Worm (Caenorhabditis elegans) whole organism, L2 larva: ENCODE data around the gene srbc-34.

Source experiments
- ama-1 ChIP-seq: fragments of 150-350 bp; optimal IDR thresholded peaks from 2 replicates; lab custom pipeline; 2018; ENCODE audit warnings: inconsistent platforms
- elt-1 ChIP-seq: fragments of 150-350 bp; optimal IDR thresholded peaks from 2 replicates; lab custom pipeline; 2014; ENCODE audit warnings: missing biosample characterization, missing genetic modification characterization
- fos-1 ChIP-seq: fragments of 150-350 bp; optimal IDR thresholded peaks from 2 replicates; lab custom pipeline; 2014; ENCODE audit warnings: missing biosample characterization, missing genetic modification characterization
- nhr-6 ChIP-seq: fragments of 150-350 bp; optimal IDR thresholded peaks from 2 replicates; lab custom pipeline; 2014; ENCODE audit warnings: missing biosample characterization, missing genetic modification characterization
- sem-4 ChIP-seq: fragments of 150-350 bp; optimal IDR thresholded peaks from 2 replicates; lab custom pipeline; 2014; ENCODE audit warnings: missing biosample characterization, missing genetic modification reagents, missing genetic modification characterization

DNA sequence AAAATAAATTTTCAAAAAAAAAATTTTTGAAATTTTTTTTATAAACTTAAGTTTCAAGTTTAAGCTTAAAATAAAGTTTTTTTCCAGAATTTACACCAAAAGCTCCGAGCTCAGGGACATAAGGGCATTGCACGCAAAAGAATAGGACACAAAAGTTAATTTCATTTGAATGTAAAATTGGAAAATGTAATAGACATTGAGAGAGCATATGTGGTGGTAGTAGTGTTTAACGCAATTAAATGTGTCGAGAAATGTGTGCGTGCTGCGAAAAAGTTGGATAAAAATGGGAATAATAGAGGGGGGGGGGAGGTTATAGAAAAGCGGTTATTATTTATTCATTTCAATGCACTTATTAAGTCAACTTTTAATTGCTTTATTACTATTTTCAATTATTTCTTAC, 14.5 kb downstream of the srbc-34 start:
- TF ChIP-seq fos-1 (tag; lab: Kevin White, UChicago) (no peak), sem-4 (tag; lab: Kevin White, UChicago) (no peak), elt-1 (no peak), nhr-6 (tag; lab: Kevin White, UChicago) (no peak), ama-1 (lab: Kevin White, UChicago) (no peak)
